Worm (Caenorhabditis elegans) whole organism, L2 larva: Measurements from ENCODE around the gene C03B1.14.

ENCODE experiments used
- C34F6.9 ChIP-seq: fragments of 150-350 bp; optimal IDR thresholded peaks from 2 replicates; lab custom pipeline; 2014; ENCODE audit warnings: missing biosample characterization, missing genetic modification characterization
- Y55F3AM.14 ChIP-seq: fragments of 200-800 bp; sonication (Bioruptor generic); optimal IDR thresholded peaks from 2 replicates; lab custom pipeline; 2018; ENCODE audit warnings: mild to moderate bottlenecking, missing genetic modification characterization, missing compliant biosample characterization
- ZK546.5 ChIP-seq: sonication (generic microtip); optimal IDR thresholded peaks from 2 replicates; lab custom pipeline; 2017; ENCODE audit warnings: missing biosample characterization, missing genetic modification characterization
- alr-1 ChIP-seq: fragments of 150-350 bp; optimal IDR thresholded peaks from 2 replicates; lab custom pipeline; 2014; ENCODE audit warnings: missing biosample characterization, missing genetic modification characterization
- aly-2 ChIP-seq: fragments of 150-350 bp; optimal IDR thresholded peaks from 2 replicates; lab custom pipeline; 2014; ENCODE audit warnings: missing biosample characterization, missing genetic modification characterization
- ama-1 ChIP-seq: fragments of 150-350 bp; optimal IDR thresholded peaks from 2 replicates; lab custom pipeline; 2018; ENCODE audit warnings: inconsistent platforms
- blmp-1 ChIP-seq: sonication (generic microtip); optimal IDR thresholded peaks from 2 replicates; lab custom pipeline; 2017; ENCODE audit warnings: missing genetic modification characterization, mild to moderate bottlenecking, missing compliant biosample characterization, antibody characterized with exemption, moderate library complexity; ENCODE audit not compliant: insufficient read depth
- crh-2 ChIP-seq: sonication (generic microtip); optimal IDR thresholded peaks from 2 replicates; lab custom pipeline; 2017; ENCODE audit warnings: missing biosample characterization, missing genetic modification characterization
- egl-27 ChIP-seq: sonication (generic microtip); optimal IDR thresholded peaks from 3 replicates; lab custom pipeline; 2017; ENCODE audit warnings: missing biosample characterization, missing genetic modification reagents, missing genetic modification characterization
- elt-1 ChIP-seq: fragments of 150-350 bp; optimal IDR thresholded peaks from 2 replicates; lab custom pipeline; 2014; ENCODE audit warnings: missing biosample characterization, missing genetic modification characterization
- elt-3 ChIP-seq: sonication (generic microtip); optimal IDR thresholded peaks from 2 replicates; lab custom pipeline; 2017; ENCODE audit warnings: missing biosample characterization, missing genetic modification characterization
- fos-1 ChIP-seq: fragments of 150-350 bp; optimal IDR thresholded peaks from 2 replicates; lab custom pipeline; 2014; ENCODE audit warnings: missing biosample characterization, missing genetic modification characterization
- gmeb-1 ChIP-seq: fragments of 150-350 bp; optimal IDR thresholded peaks from 2 replicates; lab custom pipeline; 2014; ENCODE audit warnings: missing biosample characterization, missing genetic modification characterization
- lin-11 ChIP-seq: fragments of 150-350 bp; sonication (generic microtip); optimal IDR thresholded peaks from 2 replicates; lab custom pipeline; 2014; ENCODE audit warnings: missing biosample characterization, missing genetic modification characterization, inconsistent platforms, mixed read lengths
- lin-13 ChIP-seq: fragments of 150-350 bp; optimal IDR thresholded peaks from 2 replicates; lab custom pipeline; 2014; ENCODE audit warnings: missing biosample characterization, missing genetic modification reagents, missing genetic modification characterization
- lin-39 ChIP-seq: fragments of 150-350 bp; optimal IDR thresholded peaks from 2 replicates; lab custom pipeline; 2014; ENCODE audit warnings: missing biosample characterization, missing genetic modification reagents, missing genetic modification characterization
- lsy-2 ChIP-seq, 2 experiments: fragments of 150-350 bp in 1 of 2; sonication (generic microtip) in 1 of 2; optimal IDR thresholded peaks; 2 replicates each; lab custom pipeline; 2014 to 2017; ENCODE audit warnings: missing biosample characterization in 2 of 2, missing genetic modification characterization in 2 of 2
- nhr-12 ChIP-seq: fragments of 150-350 bp; optimal IDR thresholded peaks from 2 replicates; lab custom pipeline; 2014; ENCODE audit warnings: missing biosample characterization, missing genetic modification characterization
- nhr-129 ChIP-seq: fragments of 150-350 bp; optimal IDR thresholded peaks from 2 replicates; lab custom pipeline; 2014; ENCODE audit warnings: missing biosample characterization, missing genetic modification characterization
- nhr-21 ChIP-seq: fragments of 150-350 bp; optimal IDR thresholded peaks from 2 replicates; lab custom pipeline; 2014; ENCODE audit warnings: missing biosample characterization, missing genetic modification characterization
- nhr-23 ChIP-seq: fragments of 150-350 bp; optimal IDR thresholded peaks from 2 replicates; lab custom pipeline; 2014; ENCODE audit warnings: missing biosample characterization, missing genetic modification reagents, missing genetic modification characterization
- nhr-237 ChIP-seq: fragments of 150-350 bp; optimal IDR thresholded peaks from 2 replicates; lab custom pipeline; 2014; ENCODE audit warnings: missing biosample characterization, missing genetic modification characterization
- nhr-25 ChIP-seq: fragments of 150-350 bp; sonication (generic microtip); optimal IDR thresholded peaks from 3 replicates; lab custom pipeline; 2014; ENCODE audit warnings: missing biosample characterization, missing genetic modification characterization
- nhr-6 ChIP-seq: fragments of 150-350 bp; optimal IDR thresholded peaks from 2 replicates; lab custom pipeline; 2014; ENCODE audit warnings: missing biosample characterization, missing genetic modification characterization
- nhr-77 ChIP-seq: fragments of 150-350 bp; optimal IDR thresholded peaks from 2 replicates; lab custom pipeline; 2014; ENCODE audit warnings: missing biosample characterization, missing genetic modification characterization
- sem-4 ChIP-seq: fragments of 150-350 bp; optimal IDR thresholded peaks from 2 replicates; lab custom pipeline; 2014; ENCODE audit warnings: missing biosample characterization, missing genetic modification reagents, missing genetic modification characterization
- skn-1 ChIP-seq: sonication (generic microtip); optimal IDR thresholded peaks from 2 replicates; lab custom pipeline; 2017; ENCODE audit warnings: missing biosample characterization, missing genetic modification characterization
- sma-3 ChIP-seq: sonication (generic microtip); optimal IDR thresholded peaks from 2 replicates; lab custom pipeline; 2016; ENCODE audit warnings: missing genetic modification reagents, missing genetic modification characterization, missing compliant biosample characterization
- sma-9 ChIP-seq, 2 experiments: fragments of 150-350 bp in 1 of 2; sonication (generic microtip) in 1 of 2; optimal IDR thresholded peaks; 2 replicates each; lab custom pipeline; 2014 to 2016; ENCODE audit warnings: missing genetic modification characterization in 2 of 2, mild to moderate bottlenecking in 1 of 2, missing biosample characterization in 1 of 2, missing compliant biosample characterization in 1 of 2, missing genetic modification reagents in 1 of 2, moderate library complexity in 1 of 2
- snpc-4 ChIP-seq: fragments of 150-350 bp; optimal IDR thresholded peaks from 2 replicates; lab custom pipeline; 2014; ENCODE audit warnings: missing biosample characterization, missing genetic modification characterization
- unc-39 ChIP-seq: fragments of 150-350 bp; optimal IDR thresholded peaks from 2 replicates; lab custom pipeline; 2014; ENCODE audit warnings: missing biosample characterization, missing genetic modification characterization
- unc-55 ChIP-seq: fragments of 150-350 bp; sonication (generic microtip); optimal IDR thresholded peaks from 3 replicates; lab custom pipeline; 2014; ENCODE audit warnings: missing biosample characterization, missing genetic modification reagents, missing genetic modification characterization
- unc-62 ChIP-seq: fragments of 150-350 bp; optimal IDR thresholded peaks from 2 replicates; lab custom pipeline; 2014; ENCODE audit warnings: missing biosample characterization, missing genetic modification reagents, missing genetic modification characterization
- zag-1 ChIP-seq: fragments of 150-350 bp; optimal IDR thresholded peaks from 2 replicates; lab custom pipeline; 2014; ENCODE audit warnings: missing biosample characterization, missing genetic modification characterization
- ztf-1 ChIP-seq: fragments of 200-800 bp; sonication (Bioruptor generic); conservative IDR thresholded peaks from 2 replicates; pipeline ENCODE4 v1.3.6; 2022; ENCODE audit warnings: missing genetic modification characterization, missing compliant biosample characterization
- ztf-4 ChIP-seq: fragments of 150-350 bp; optimal IDR thresholded peaks from 2 replicates; lab custom pipeline; 2014; ENCODE audit warnings: missing biosample characterization, missing genetic modification characterization

The C03B1.14 gene

DNA sequence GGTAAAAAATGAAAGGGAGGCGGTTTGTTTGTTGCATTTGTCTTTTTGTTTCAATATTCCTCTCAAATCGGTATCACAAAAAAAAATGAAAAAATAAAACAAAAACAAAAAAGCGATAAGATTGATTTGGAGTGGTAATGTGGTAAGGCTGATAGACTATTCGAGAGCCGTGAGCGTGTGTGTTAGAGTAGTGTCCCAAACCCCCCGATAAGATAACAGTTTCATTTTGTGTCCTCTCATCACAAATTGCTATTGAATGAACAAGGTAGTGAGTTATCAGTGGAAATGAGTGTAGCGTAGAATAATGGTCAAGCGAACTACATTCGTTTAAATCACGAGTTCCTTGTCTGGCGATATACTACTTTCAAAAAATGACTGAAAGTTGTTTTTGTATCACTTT lies 22.1 kb downstream of the C03B1.14 start:
- TF ChIP-seq sma-3 (GFP tag; lab: Kevin White, UChicago) (peak; percentile 15), egl-27 (tag; lab: Kevin White, UChicago) (peak; percentile 24), lin-13 (no peak), unc-39 (tag; lab: Kevin White, UChicago) (no peak), sma-9 (GFP tag; optimal IDR thresholded peaks at IDR 0.05; lab: Kevin White, UChicago) (peak; percentile 65), sma-9 (tag; optimal IDR thresholded peaks at IDR 0.05; lab: Kevin White, UChicago) (no peak), gmeb-1 (tag; lab: Kevin White, UChicago) (peak; percentile 22), fos-1 (peak; percentile 90), crh-2 (tag; lab: Kevin White, UChicago) (peak; percentile 54)

DNA sequence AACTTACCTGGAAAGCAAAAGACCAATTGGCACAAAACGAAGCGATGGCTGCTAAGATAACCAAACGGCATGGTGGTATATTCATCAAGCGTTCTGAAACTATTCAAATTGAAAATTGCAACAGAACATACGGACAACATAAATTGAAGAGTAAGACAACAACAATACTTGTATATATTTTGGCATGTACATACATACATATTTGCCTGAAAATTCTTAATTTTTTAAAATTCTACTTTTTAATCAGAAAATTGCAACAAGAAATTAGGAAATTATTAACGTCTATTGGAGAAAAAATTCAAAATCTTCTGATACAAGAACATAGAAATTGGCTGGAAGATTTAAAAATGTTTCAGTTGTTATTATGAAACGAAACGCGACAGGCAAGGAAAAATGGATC lies 22.6 kb downstream of the C03B1.14 start, which contains the start of gene C03B1.13:
Gene C03B1.13 (minus strand): TSS at position 101 of the 400 bp plus-strand sequence.
- TF ChIP-seq ztf-4 (no peak), ZK546.5 (tag; lab: Kevin White, UChicago) (no peak), gmeb-1 (tag; lab: Kevin White, UChicago) (no peak), nhr-77 (tag; lab: Kevin White, UChicago) (no peak)
- TF ChIP-seq, all 48 proteins: peak for 0

DNA sequence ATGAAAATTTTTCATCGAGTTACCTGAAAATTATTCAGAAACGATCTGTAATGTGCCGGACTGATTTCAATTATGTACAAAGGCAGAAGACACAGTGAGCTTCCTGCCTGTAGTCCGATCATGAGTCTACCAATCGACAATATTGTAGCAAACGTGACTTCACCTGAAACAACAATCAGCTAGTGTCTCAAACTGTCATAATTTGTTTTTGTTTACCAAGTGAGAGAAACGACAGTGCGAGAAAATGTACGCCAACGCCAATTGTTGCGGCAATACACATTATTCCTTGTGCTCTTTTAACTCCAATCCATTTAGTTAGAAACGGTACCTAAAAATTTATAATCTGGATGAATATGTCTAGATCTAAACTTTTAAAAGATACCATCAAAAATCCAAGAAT lies 23.2 kb downstream of the C03B1.14 start:
- TF ChIP-seq egl-27 (tag; lab: Kevin White, UChicago) (no peak), fos-1 (no peak), skn-1 (tag; lab: Kevin White, UChicago) (no peak), unc-39 (tag; lab: Kevin White, UChicago) (no peak), zag-1 (tag; lab: Kevin White, UChicago) (no peak), C34F6.9 (tag; lab: Kevin White, UChicago) (no peak), sma-9 (GFP tag; optimal IDR thresholded peaks at IDR 0.05; lab: Kevin White, UChicago) (no peak), sma-9 (tag; optimal IDR thresholded peaks at IDR 0.05; lab: Kevin White, UChicago) (no peak), ama-1 (no peak), elt-1 (tag; lab: Kevin White, UChicago) (no peak)

DNA sequence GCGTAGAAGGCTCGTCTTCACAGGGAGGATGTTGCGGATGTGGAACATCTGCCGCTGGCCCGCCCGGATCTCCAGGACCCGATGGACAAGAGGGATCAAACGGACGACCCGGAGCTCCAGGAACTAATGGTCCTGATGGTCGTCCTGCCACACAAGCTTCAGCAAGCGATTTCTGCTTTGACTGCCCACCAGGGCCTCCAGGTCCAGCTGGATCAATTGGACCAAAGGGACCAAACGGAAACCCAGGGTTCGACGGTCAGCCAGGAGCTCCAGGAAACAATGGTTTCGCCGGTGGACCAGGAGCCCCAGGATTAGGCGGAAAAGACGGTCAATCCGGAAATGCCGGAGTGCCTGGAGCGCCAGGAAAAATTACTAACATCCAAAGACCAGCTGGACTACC lies 26.0 kb downstream of the C03B1.14 start:
- no peak for TF ChIP-seq nhr-12 (tag; lab: Kevin White, UChicago)
- TF ChIP-seq lin-39 (tag; lab: Kevin White, UChicago): no peak
- TF ChIP-seq ztf-1: 0 out of 2 replicates have a peak, but pooled peaks have one; percentile 76
- TF ChIP-seq nhr-25 (tag; lab: Kevin White, UChicago): no peak
- TF ChIP-seq, all 48 proteins: peak for 1

DNA sequence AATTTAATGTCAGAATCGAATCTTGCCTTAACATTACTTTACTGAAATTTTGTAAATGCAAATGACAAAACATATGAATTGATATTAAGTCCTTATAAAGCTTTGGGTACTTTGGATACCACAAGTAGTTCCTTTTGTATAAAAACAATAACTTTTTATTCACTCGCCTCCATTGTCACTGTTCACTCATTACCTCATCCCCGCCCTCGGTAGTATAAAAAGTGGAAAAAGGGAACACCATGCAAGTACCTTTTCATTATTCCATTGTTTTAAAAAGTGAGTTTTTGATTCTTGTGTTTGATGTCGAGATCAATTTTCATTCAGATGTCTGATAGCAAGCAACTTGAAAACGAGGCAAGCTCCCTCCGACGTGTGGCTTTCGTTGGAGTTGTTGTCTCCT lies 26.6 kb downstream of the C03B1.14 start, which contains the start of gene col-171:
Gene col-171 (plus strand): TSS at position 301 of the 400 bp plus-strand sequence.
- TF ChIP-seq nhr-129 (tag; lab: Kevin White, UChicago) (no peak), nhr-6 (no peak), lin-11 (tag; lab: Kevin White, UChicago) (no peak), nhr-77 (tag; lab: Kevin White, UChicago) (no peak), aly-2 (tag; lab: Kevin White, UChicago) (no peak), nhr-23 (tag; lab: Kevin White, UChicago) (no peak), egl-27 (tag; lab: Kevin White, UChicago) (no peak), nhr-25 (tag; lab: Kevin White, UChicago) (no peak), unc-55 (no peak), ama-1 (no peak), C34F6.9 (tag; lab: Kevin White, UChicago) (no peak), gmeb-1 (tag; lab: Kevin White, UChicago) (no peak), zag-1 (tag; lab: Kevin White, UChicago) (no peak), nhr-12 (tag; lab: Kevin White, UChicago) (no peak), snpc-4 (no peak), sma-9 (GFP tag; optimal IDR thresholded peaks at IDR 0.05; lab: Kevin White, UChicago) (no peak), sma-9 (tag; optimal IDR thresholded peaks at IDR 0.05; lab: Kevin White, UChicago) (no peak), ZK546.5 (tag; lab: Kevin White, UChicago) (no peak), nhr-237 (tag; lab: Kevin White, UChicago) (no peak)

DNA sequence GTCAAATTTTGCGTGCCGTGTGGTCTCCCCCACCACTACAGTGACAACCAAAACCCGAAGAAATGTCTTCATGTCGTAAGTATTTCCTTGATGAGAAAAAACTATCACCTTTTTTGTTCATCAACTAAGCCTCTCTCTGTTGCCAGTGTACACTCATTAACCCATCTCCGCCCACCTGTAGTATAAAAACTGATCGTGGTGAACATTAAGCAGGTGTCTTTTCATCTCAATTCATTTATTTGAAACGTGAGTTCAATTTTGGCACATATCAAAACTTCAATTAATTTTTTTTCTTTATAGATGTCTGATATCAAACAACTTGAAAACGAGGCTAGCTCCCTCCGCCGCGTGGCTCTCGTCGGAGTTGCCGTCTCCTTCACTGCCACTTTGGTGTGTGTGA lies 29.1 kb downstream of the C03B1.14 start, which contains the start of gene col-170:
Gene col-170 (plus strand): TSS at position 301 of the 400 bp plus-strand sequence.
- TF ChIP-seq nhr-237 (tag; lab: Kevin White, UChicago): no peak
- no peak for TF ChIP-seq nhr-23 (tag; lab: Kevin White, UChicago)
- TF ChIP-seq sem-4 (tag; lab: Kevin White, UChicago): no peak
- TF ChIP-seq egl-27 (tag; lab: Kevin White, UChicago): no peak
- no peak for TF ChIP-seq nhr-25 (tag; lab: Kevin White, UChicago)
- no peak for TF ChIP-seq unc-62 (GFP tag; lab: Kevin White, UChicago)
- no peak for TF ChIP-seq unc-55
- no peak for TF ChIP-seq Y55F3AM.14 (GFP tag; lab: Kevin White, UChicago)
- no peak for TF ChIP-seq aly-2 (tag; lab: Kevin White, UChicago)
- TF ChIP-seq C34F6.9 (tag; lab: Kevin White, UChicago): no peak
- TF ChIP-seq crh-2 (tag; lab: Kevin White, UChicago): no peak
- TF ChIP-seq blmp-1: no peak
- no peak for TF ChIP-seq ama-1
- no peak for TF ChIP-seq nhr-21 (tag; lab: Kevin White, UChicago)
- TF ChIP-seq alr-1 (tag; lab: Kevin White, UChicago): no peak
- TF ChIP-seq ztf-1: no peak
- TF ChIP-seq nhr-12 (tag; lab: Kevin White, UChicago): no peak
- no peak for TF ChIP-seq elt-3 (tag; lab: Kevin White, UChicago)
- no peak for TF ChIP-seq ZK546.5 (tag; lab: Kevin White, UChicago)
- TF ChIP-seq lsy-2 (tag; optimal IDR thresholded peaks at IDR 0.05; lab: Kevin White, UChicago): no peak
